Worm (Caenorhabditis elegans) whole organism, L4 larva: ENCODE results near the gene pqn-39.

Source experiments
- R02D3.7 ChIP-seq: fragments of 150-350 bp; sonication (generic microtip); optimal IDR thresholded peaks from 3 replicates; lab custom pipeline; 2014; ENCODE audit warnings: missing biosample characterization, missing genetic modification characterization
- ceh-44 ChIP-seq: fragments of 200-800 bp; sonication (Bioruptor generic); IDR thresholded peaks from 2 replicates; pipeline ENCODE4 v1.3.6; 2022; ENCODE audit warnings: missing genetic modification reagents, missing genetic modification characterization, missing compliant biosample characterization
- daf-8 ChIP-seq: fragments of 200-800 bp; sonication (Bioruptor generic); IDR thresholded peaks from 2 replicates; pipeline ENCODE4 v1.3.6; 2022; ENCODE audit warnings: missing genetic modification characterization, missing compliant biosample characterization
- fos-1 ChIP-seq: fragments of 150-350 bp; optimal IDR thresholded peaks from 2 replicates; lab custom pipeline; 2014; ENCODE audit warnings: missing biosample characterization, missing genetic modification characterization
- hmg-1.1 ChIP-seq: fragments of 200-800 bp; sonication (Bioruptor generic); IDR thresholded peaks from 2 replicates; pipeline ENCODE4 v1.3.6; 2022; ENCODE audit warnings: missing genetic modification reagents, missing genetic modification characterization, missing compliant biosample characterization
- lin-39 ChIP-seq: fragments of 150-350 bp; optimal IDR thresholded peaks from 2 replicates; lab custom pipeline; 2014; ENCODE audit warnings: missing biosample characterization, missing genetic modification reagents, missing genetic modification characterization
- madf-9 ChIP-seq: fragments of 200-800 bp; sonication (Bioruptor generic); conservative IDR thresholded peaks from 2 replicates; pipeline ENCODE4 v1.3.6; 2022; ENCODE audit warnings: missing genetic modification reagents, missing genetic modification characterization, missing compliant biosample characterization
- mep-1 ChIP-seq: fragments of 150-350 bp; sonication (generic microtip); optimal IDR thresholded peaks from 3 replicates; lab custom pipeline; 2014; ENCODE audit warnings: missing biosample characterization, missing genetic modification characterization
- nhr-11 ChIP-seq: fragments of 150-350 bp; optimal IDR thresholded peaks from 2 replicates; lab custom pipeline; 2014; ENCODE audit warnings: missing biosample characterization, missing genetic modification characterization
- pqm-1 ChIP-seq: sonication (generic microtip); optimal IDR thresholded peaks from 2 replicates; lab custom pipeline; 2017; ENCODE audit warnings: missing biosample characterization, missing genetic modification characterization
- unc-62 ChIP-seq, 3 experiments: fragments of 150-350 bp in 1 of 3; sonication (generic microtip); optimal IDR thresholded peaks in 2 of 3; peaks in 1 of 3; 1 replicate in 1 of 3; 2 replicates in 2 of 3; lab custom pipeline; 2014 to 2017; ENCODE audit warnings: missing biosample characterization in 3 of 3, missing genetic modification characterization in 3 of 3, missing genetic modification reagents in 3 of 3, missing genotype in 1 of 3

DNA sequence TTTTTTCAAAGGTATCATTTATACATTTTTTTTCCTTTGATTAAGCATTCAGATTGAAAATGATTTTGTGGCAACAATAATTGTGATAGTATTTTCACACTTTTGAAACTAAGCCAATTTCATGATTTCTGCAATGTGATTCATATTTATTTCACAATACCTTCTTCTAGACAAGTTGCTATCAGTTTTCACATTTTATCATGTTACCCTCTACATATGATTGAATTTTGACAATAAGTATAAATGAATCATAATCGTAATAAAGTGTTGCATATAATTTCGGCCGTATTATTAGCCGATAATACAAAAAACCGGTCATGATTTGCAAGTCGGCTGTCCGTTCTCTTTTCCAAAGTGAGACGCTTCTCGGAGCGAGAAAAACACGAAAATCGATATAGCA lies 9.1 kb downstream of the pqn-39 start:
- TF ChIP-seq unc-62 (GFP tag; optimal IDR thresholded peaks at IDR 0.05 in 1 of 2; lab: Kevin White, UChicago) (no peak), unc-62 (tag; optimal IDR thresholded peaks at IDR 0.05; lab: Kevin White, UChicago) (no peak), ceh-44 (GFP tag; lab: Robert Waterston, UW) (no peak), hmg-1.1 (GFP tag; lab: Robert Waterston, UW) (no peak), daf-8 (no peak), fos-1 (tag; lab: Kevin White, UChicago) (no peak), lin-39 (tag; lab: Kevin White, UChicago) (no peak), mep-1 (tag; lab: Kevin White, UChicago) (peak; percentile 17), madf-9 (GFP tag; lab: Robert Waterston, UW) (no peak), pqm-1 (peak; percentile 55), R02D3.7 (tag; lab: Kevin White, UChicago) (no peak), nhr-11 (tag; lab: Kevin White, UChicago) (no peak)
